Fruit fly (Drosophila melanogaster) whole organism, embryonic: ENCODE data around the gene Tsp96F.

Source experiments
- ATbp ChIP-seq: fragments of 200-800 bp; sonication (Bioruptor generic); optimal IDR thresholded peaks from 2 replicates; lab custom pipeline; 2017; ENCODE audit warnings: missing biosample characterization, mild to moderate bottlenecking, missing genetic modification characterization, missing genetic modification reagents
- CG10543 ChIP-seq: fragments of 200-800 bp; sonication (Bioruptor generic); optimal IDR thresholded peaks from 3 replicates; lab custom pipeline; 2017; ENCODE audit warnings: missing biosample characterization, mild to moderate bottlenecking, missing genetic modification characterization, moderate library complexity
- CG10979 ChIP-seq: fragments of 200-800 bp; sonication (Bioruptor generic); optimal IDR thresholded peaks from 2 replicates; lab custom pipeline; 2018; ENCODE audit warnings: missing biosample characterization, mild to moderate bottlenecking, missing genetic modification characterization, moderate library complexity
- CG12744 ChIP-seq: fragments of 200-800 bp; sonication (Bioruptor generic); optimal IDR thresholded peaks from 2 replicates; lab custom pipeline; 2016; ENCODE audit warnings: missing biosample characterization, missing genetic modification characterization
- CG13296 ChIP-seq: fragments of 200-800 bp; sonication (Bioruptor generic); optimal IDR thresholded peaks from 3 replicates; lab custom pipeline; 2018; ENCODE audit warnings: missing biosample characterization, mild to moderate bottlenecking, missing genetic modification characterization
- CG16779 ChIP-seq: fragments of 200-800 bp; sonication (Bioruptor generic); IDR thresholded peaks from 2 replicates; pipeline ENCODE4 v1.3.6; 2022; ENCODE audit warnings: missing biosample characterization, missing genetic modification characterization
- CG17328 ChIP-seq: fragments of 200-800 bp; sonication (Bioruptor generic); IDR thresholded peaks from 2 replicates; pipeline ENCODE4 v1.3.6; 2022; ENCODE audit warnings: missing biosample characterization, missing genetic modification characterization
- CG2129 ChIP-seq: fragments of 200-800 bp; sonication (Bioruptor generic); IDR thresholded peaks from 2 replicates; pipeline ENCODE4 v1.3.6; 2022; ENCODE audit warnings: missing biosample characterization, missing genetic modification characterization; ENCODE audit not compliant: partially characterized antibody
- CG3407 ChIP-seq: fragments of 200-800 bp; sonication (Bioruptor generic); optimal IDR thresholded peaks from 2 replicates; lab custom pipeline; 2018; ENCODE audit warnings: missing biosample characterization, mild to moderate bottlenecking, missing genetic modification characterization
- CG7357 ChIP-seq: fragments of 200-800 bp; sonication (Bioruptor generic); IDR thresholded peaks from 3 replicates; pipeline ENCODE4 v1.3.6; 2022; ENCODE audit warnings: missing biosample characterization, missing genetic modification characterization
- CG7963 ChIP-seq: fragments of 200-800 bp; sonication (Bioruptor generic); IDR thresholded peaks from 3 replicates; pipeline ENCODE4 v1.3.6; 2022; ENCODE audit warnings: missing biosample characterization, missing genetic modification characterization; ENCODE audit not compliant: partially characterized antibody
- CG7987 ChIP-seq: fragments of 200-800 bp; sonication (Bioruptor generic); optimal IDR thresholded peaks from 2 replicates; lab custom pipeline; 2018; ENCODE audit warnings: missing biosample characterization, mild to moderate bottlenecking, missing genetic modification characterization, moderate library complexity
- CG8388 ChIP-seq: fragments of 200-800 bp; sonication (Bioruptor generic); optimal IDR thresholded peaks from 2 replicates; lab custom pipeline; 2019; ENCODE audit warnings: missing biosample characterization, mild to moderate bottlenecking, missing genetic modification characterization, moderate library complexity
- CG8765 ChIP-seq: fragments of 200-800 bp; sonication (Bioruptor generic); IDR thresholded peaks from 2 replicates; pipeline ENCODE4 v1.3.6; 2022; ENCODE audit warnings: missing biosample characterization, missing genetic modification characterization
- CG9437 ChIP-seq: fragments of 200-800 bp; sonication (Bioruptor generic); optimal IDR thresholded peaks from 2 replicates; lab custom pipeline; 2018; ENCODE audit warnings: missing biosample characterization, mild to moderate bottlenecking, missing genetic modification characterization
- CG9817 ChIP-seq: fragments of 200-800 bp; sonication (Bioruptor generic); optimal IDR thresholded peaks from 2 replicates; lab custom pipeline; 2018; ENCODE audit warnings: missing biosample characterization, mild to moderate bottlenecking, missing genetic modification characterization, moderate library complexity
- Dbx ChIP-seq: fragments of 200-800 bp; sonication (Bioruptor generic); IDR thresholded peaks from 3 replicates; pipeline ENCODE4 v1.3.6; 2022; ENCODE audit warnings: missing biosample characterization, missing genetic modification characterization
- E2f2 ChIP-seq: fragments of 200-800 bp; sonication (Bioruptor generic); IDR thresholded peaks from 2 replicates; pipeline ENCODE4 v1.3.6; 2022; ENCODE audit warnings: missing biosample characterization, missing genetic modification characterization
- MBD-R2 ChIP-seq: fragments of 200-800 bp; sonication (Bioruptor generic); IDR thresholded peaks from 2 replicates; pipeline ENCODE4 v1.3.6; 2022; ENCODE audit warnings: missing biosample characterization, missing genetic modification characterization
- Nf-YA ChIP-seq: fragments of 200-800 bp; sonication (Bioruptor generic); IDR thresholded peaks from 2 replicates; pipeline ENCODE4 v1.3.6; 2022; ENCODE audit warnings: missing biosample characterization, missing genetic modification characterization
- Ravus ChIP-seq: fragments of 200-800 bp; sonication (Bioruptor generic); IDR thresholded peaks from 2 replicates; pipeline ENCODE4 v1.3.6; 2022; ENCODE audit warnings: missing biosample characterization, missing genetic modification characterization
- Rx ChIP-seq: fragments of 200-800 bp; sonication (Bioruptor generic); IDR thresholded peaks from 2 replicates; pipeline ENCODE4 v1.3.6; 2022; ENCODE audit warnings: missing biosample characterization, missing genetic modification characterization
- Sry-δ ChIP-seq: fragments of 200-800 bp; sonication (Bioruptor generic); optimal IDR thresholded peaks from 2 replicates; lab custom pipeline; 2016; ENCODE audit warnings: missing biosample characterization, missing genetic modification characterization
- ase ChIP-seq: fragments of 200-800 bp; sonication (Bioruptor generic); IDR thresholded peaks from 3 replicates; pipeline ENCODE4 v1.3.6; 2022; ENCODE audit warnings: missing biosample characterization, missing genetic modification characterization
- cad ChIP-seq: fragments of >200 bp; optimal IDR thresholded peaks from 2 replicates; lab custom pipeline; 2017; ENCODE audit warnings: missing biosample characterization, missing genetic modification characterization
- dan ChIP-seq: fragments of 200-800 bp; sonication (Bioruptor generic); IDR thresholded peaks from 2 replicates; pipeline ENCODE4 v1.3.6; 2022; ENCODE audit warnings: missing biosample characterization, missing genetic modification characterization
- dimm ChIP-seq: fragments of 200-800 bp; sonication (Bioruptor generic); IDR thresholded peaks from 2 replicates; pipeline ENCODE4 v1.3.6; 2022; ENCODE audit warnings: missing biosample characterization, missing genetic modification characterization
- disco-r ChIP-seq: fragments of 200-800 bp; sonication (Bioruptor generic); optimal IDR thresholded peaks from 2 replicates; lab custom pipeline; 2016; ENCODE audit warnings: missing biosample characterization, missing genetic modification characterization
- eve ChIP-seq, 2 experiments: fragments of >200 bp; optimal IDR thresholded peaks; 2 replicates each; lab custom pipeline; 2017; ENCODE audit warnings: missing biosample characterization in 2 of 2, missing genetic modification characterization in 2 of 2
- fu2 ChIP-seq: fragments of 200-800 bp; sonication (Bioruptor generic); optimal IDR thresholded peaks from 2 replicates; lab custom pipeline; 2016; ENCODE audit warnings: missing biosample characterization, missing genetic modification characterization
- hbn ChIP-seq: fragments of 200-800 bp; sonication (Bioruptor generic); IDR thresholded peaks from 2 replicates; pipeline ENCODE4 v1.3.6; 2022; ENCODE audit warnings: missing biosample characterization, missing genetic modification characterization; ENCODE audit not compliant: partially characterized antibody
- hkb ChIP-seq, 2 experiments: fragments of 200-800 bp in 1 of 2; fragments of >200 bp in 1 of 2; sonication (Bioruptor generic) in 1 of 2; IDR thresholded peaks in 1 of 2; optimal IDR thresholded peaks in 1 of 2; 2 replicates each; pipeline versions ENCODE4 v1.3.6 to Lab custom; 2017 to 2022; ENCODE audit warnings: missing biosample characterization in 1 of 2, missing genetic modification characterization in 1 of 2
- ind ChIP-seq: fragments of 200-800 bp; sonication (Bioruptor generic); optimal IDR thresholded peaks from 3 replicates; lab custom pipeline; 2016; ENCODE audit warnings: missing biosample characterization, missing genetic modification characterization
- jigr1 ChIP-seq: fragments of 200-800 bp; sonication (Bioruptor generic); IDR thresholded peaks from 3 replicates; pipeline ENCODE4 v1.3.6; 2022; ENCODE audit warnings: missing biosample characterization, missing genetic modification characterization
- jumu ChIP-seq: fragments of 200-800 bp; sonication (Bioruptor generic); optimal IDR thresholded peaks from 3 replicates; lab custom pipeline; 2016; ENCODE audit warnings: missing biosample characterization, missing genetic modification characterization
- lilli ChIP-seq: fragments of 200-800 bp; sonication (Bioruptor generic); optimal IDR thresholded peaks from 3 replicates; lab custom pipeline; 2016; ENCODE audit warnings: missing biosample characterization, missing genetic modification characterization
- phol ChIP-seq: fragments of 200-800 bp; sonication (Bioruptor generic); optimal IDR thresholded peaks from 3 replicates; lab custom pipeline; 2018; ENCODE audit warnings: missing biosample characterization, mild to moderate bottlenecking, missing genetic modification characterization, moderate library complexity
- psq ChIP-seq: fragments of 200-800 bp; sonication (Bioruptor generic); optimal IDR thresholded peaks from 2 replicates; lab custom pipeline; 2017; ENCODE audit warnings: missing biosample characterization, missing genetic modification characterization
- pzg ChIP-seq: fragments of 200-800 bp; sonication (Bioruptor generic); optimal IDR thresholded peaks from 3 replicates; lab custom pipeline; 2018; ENCODE audit warnings: missing biosample characterization, mild to moderate bottlenecking, missing genetic modification characterization, moderate library complexity
- so ChIP-seq: fragments of 200-800 bp; sonication (Bioruptor generic); IDR thresholded peaks from 3 replicates; pipeline ENCODE4 v1.3.6; 2022; ENCODE audit warnings: missing biosample characterization, missing genetic modification characterization
- ssp ChIP-seq: fragments of 200-800 bp; sonication (Bioruptor generic); IDR thresholded peaks from 2 replicates; pipeline ENCODE4 v1.3.6; 2022; ENCODE audit warnings: missing biosample characterization, missing genetic modification characterization
- tin ChIP-seq: fragments of 200-800 bp; sonication (Bioruptor generic); optimal IDR thresholded peaks from 3 replicates; lab custom pipeline; 2016; ENCODE audit warnings: missing biosample characterization, missing genetic modification characterization
- tup ChIP-seq: fragments of 200-800 bp; sonication (Bioruptor generic); optimal IDR thresholded peaks from 2 replicates; lab custom pipeline; 2016; ENCODE audit warnings: missing biosample characterization, mild to moderate bottlenecking, missing genetic modification characterization, moderate library complexity
- usp ChIP-seq: fragments of >200 bp; optimal IDR thresholded peaks from 2 replicates; lab custom pipeline; 2017; ENCODE audit warnings: missing biosample characterization, missing genetic modification characterization
- vfl ChIP-seq: fragments of 200-800 bp; sonication (Bioruptor generic); optimal IDR thresholded peaks from 2 replicates; lab custom pipeline; 2016; ENCODE audit warnings: missing biosample characterization, missing genetic modification characterization

Gene Tsp96F

DNA sequence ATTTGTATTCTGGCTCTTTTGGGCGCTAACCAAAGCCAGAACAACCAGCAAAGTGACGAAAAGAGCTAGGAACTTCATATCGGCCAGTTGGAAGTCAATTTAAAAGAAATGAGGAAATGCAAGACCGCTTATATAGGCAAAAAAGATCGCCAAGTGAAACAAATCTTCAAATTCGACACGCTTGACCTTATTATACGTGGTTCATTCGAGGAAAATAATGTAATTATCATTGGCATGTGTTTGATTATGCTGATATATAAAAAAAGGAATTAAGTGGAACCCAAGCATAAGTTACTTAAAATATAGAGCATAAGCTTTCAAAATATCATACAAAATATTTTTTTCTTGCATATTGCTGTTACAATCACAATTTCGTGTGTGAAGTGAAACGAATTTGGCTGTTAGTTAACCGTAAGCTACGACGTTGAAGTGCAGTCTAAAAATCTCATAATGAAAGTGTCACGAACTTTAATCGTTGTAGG, 49.4 kb downstream of the Tsp96F start, which contains the start of the genes Mst57Da and alpha4GT2:
Gene Mst57Da (minus strand): TSS at position 101 of the 482 bp plus-strand sequence.
Gene alpha4GT2 (plus strand): TSS at position 432 of the 482 bp plus-strand sequence.
- TF ChIP-seq pzg (GFP tag; lab: Kevin White, UChicago): no peak
- TF ChIP-seq CG7963: no peak
- TF ChIP-seq Dbx (GFP tag; lab: Robert Waterston, UW): no peak
- no peak for TF ChIP-seq CG10543 (GFP tag; lab: Kevin White, UChicago)

DNA sequence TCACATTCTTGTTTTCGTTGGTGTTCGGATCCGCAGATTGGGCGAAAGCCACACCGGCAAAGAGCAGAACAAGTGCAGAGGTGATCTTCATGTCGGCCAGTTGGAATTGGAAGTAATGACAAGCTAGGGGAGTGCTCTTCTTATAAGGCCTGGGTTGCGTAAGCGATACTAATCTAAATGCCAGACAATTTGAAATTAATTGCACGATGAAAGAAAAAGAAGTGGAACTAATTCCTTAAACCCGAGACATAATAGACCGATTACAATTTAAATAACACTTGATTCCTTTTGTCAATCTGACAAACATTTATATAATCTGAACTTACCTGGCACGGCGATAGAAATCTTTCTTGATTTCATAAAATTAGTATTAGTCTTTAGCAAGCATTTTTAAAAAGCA, 50.4 kb downstream of the Tsp96F start, which contains the start of gene Mst57Db:
Gene Mst57Db (minus strand): TSS at position 101 of the 400 bp plus-strand sequence.
- TF ChIP-seq hbn: no peak
- no peak for TF ChIP-seq CG17328 (GFP tag; lab: Robert Waterston, UW)
- no peak for TF ChIP-seq Ravus (GFP tag; lab: Robert Waterston, UW)
- TF ChIP-seq lilli (GFP tag; lab: Kevin White, UChicago): no peak
- TF ChIP-seq CG7987: no peak
- TF ChIP-seq so: no peak
- no peak for TF ChIP-seq jigr1 (GFP tag; lab: Robert Waterston, UW)
- TF ChIP-seq CG13296 (GFP tag; lab: Kevin White, UChicago): no peak
- no peak for TF ChIP-seq CG9817

DNA sequence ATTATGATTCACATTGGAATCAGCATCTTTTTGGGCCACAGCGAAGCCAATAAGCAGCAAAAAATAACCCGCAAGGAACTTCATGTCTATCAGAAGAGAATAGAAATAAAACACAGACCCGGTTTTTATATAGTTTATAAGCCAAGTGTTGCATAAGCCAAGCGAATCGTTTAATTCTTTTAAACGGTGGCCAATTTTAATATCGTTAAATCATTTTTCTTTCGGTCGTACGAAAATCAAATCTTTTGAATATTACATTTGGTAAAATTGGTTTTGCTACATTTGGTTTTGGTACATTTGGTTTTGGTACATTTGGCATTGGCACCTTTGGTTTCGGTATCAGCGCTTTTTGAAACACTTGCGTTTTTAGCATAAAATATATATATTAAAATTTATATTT, 51.1 kb downstream of the Tsp96F start, which contains the start of gene Sfp96F:
Gene Sfp96F (minus strand): TSS at position 101 of the 400 bp plus-strand sequence.
- no peak for TF ChIP-seq CG8388 (GFP tag; lab: Kevin White, UChicago)
- TF ChIP-seq vfl (GFP tag; lab: Kevin White, UChicago): no peak
- no peak for TF ChIP-seq disco-r (GFP tag; lab: Kevin White, UChicago)
- no peak for TF ChIP-seq hkb (optimal IDR thresholded peaks at IDR 0.05; lab: Kevin White, UChicago)
- TF ChIP-seq hkb (GFP tag; IDR thresholded peaks at IDR 0.05; lab: Robert Waterston, UW): no peak
- no peak for TF ChIP-seq phol (tag; lab: Kevin White, UChicago)
- no peak for TF ChIP-seq MBD-R2
- TF ChIP-seq CG2129 (GFP tag; lab: Robert Waterston, UW): no peak
- no peak for TF ChIP-seq Nf-YA (GFP tag; lab: Robert Waterston, UW)
- no peak for TF ChIP-seq CG10979
- TF ChIP-seq dimm: no peak
- TF ChIP-seq Rx (GFP tag; lab: Robert Waterston, UW): no peak
- TF ChIP-seq CG3407 (GFP tag; lab: Kevin White, UChicago): no peak
- TF ChIP-seq tin: no peak
- no peak for TF ChIP-seq CG12744 (GFP tag; lab: Kevin White, UChicago)
- no peak for TF ChIP-seq dan (GFP tag; lab: Robert Waterston, UW)
- TF ChIP-seq jumu (GFP tag; lab: Kevin White, UChicago): no peak
- TF ChIP-seq ind (GFP tag; lab: Kevin White, UChicago): no peak
- TF ChIP-seq fu2: no peak
- TF ChIP-seq CG7357 (GFP tag; lab: Robert Waterston, UW): no peak

DNA sequence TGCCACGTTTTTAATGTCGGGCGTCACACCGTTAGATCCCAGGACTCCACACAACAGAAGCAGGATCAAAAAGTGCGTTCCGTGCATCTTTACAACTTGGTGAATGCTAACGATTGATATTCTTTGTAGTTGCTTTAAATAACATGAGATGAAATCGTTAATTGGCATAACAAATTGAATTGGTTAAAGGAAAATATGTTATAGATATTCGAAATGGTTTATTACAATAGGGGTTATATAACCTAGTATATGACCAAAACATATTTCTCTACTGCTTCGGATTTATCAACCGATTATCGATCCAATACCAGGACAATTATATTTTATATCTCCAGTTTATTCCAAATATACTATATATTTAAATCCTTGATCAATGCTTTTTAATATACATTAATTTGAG, 51.6 kb downstream of the Tsp96F start, which contains the start of gene Mst57Dc:
Gene Mst57Dc (minus strand): TSS at position 101 of the 400 bp plus-strand sequence.
- TF ChIP-seq ATbp (GFP tag; lab: Kevin White, UChicago) (no peak), tup (GFP tag; lab: Kevin White, UChicago) (no peak), CG16779 (no peak), eve (GFP tag; optimal IDR thresholded peaks at IDR 0.05; lab: Kevin White, UChicago) (no peak), CG8765 (GFP tag; lab: Robert Waterston, UW) (no peak), CG9437 (no peak), cad (GFP tag; lab: Kevin White, UChicago) (no peak), psq (GFP tag; lab: Kevin White, UChicago) (no peak), ase (GFP tag; lab: Robert Waterston, UW) (no peak), ssp (GFP tag; lab: Robert Waterston, UW) (no peak), usp (GFP tag; lab: Kevin White, UChicago) (no peak), Sry-δ (GFP tag; lab: Kevin White, UChicago) (no peak), E2f2 (no peak)
